Worm (Caenorhabditis elegans): ENCODE data around the gene lido-6.

DNA sequence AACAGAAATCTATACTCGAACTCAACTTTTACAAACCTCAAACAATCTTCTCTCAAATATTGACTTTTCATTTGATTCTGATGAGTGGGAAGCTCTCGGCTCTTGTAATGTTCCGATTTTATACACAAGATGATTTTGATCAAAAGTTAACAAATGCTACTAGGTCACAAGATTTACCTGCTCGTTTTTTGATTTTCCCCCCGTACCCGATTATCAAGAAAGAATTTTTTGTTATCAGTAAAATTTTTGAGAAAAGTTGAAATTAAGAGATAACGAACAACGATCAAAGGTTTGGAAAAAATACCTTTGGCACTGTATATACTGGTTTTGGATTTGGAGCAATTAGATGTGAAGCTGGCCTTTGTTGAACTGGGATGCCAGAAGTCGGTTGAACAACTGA is 50.2 kb downstream of the lido-6 start:
- TF ChIP-seq ceh-28 (tag; optimal IDR thresholded peaks at IDR 0.05) (no peak), ztf-11 (tag; optimal IDR thresholded peaks at IDR 0.05) (no peak), lin-13 (GFP tag; optimal IDR thresholded peaks at IDR 0.05) (no peak), ceh-82 (tag; optimal IDR thresholded peaks at IDR 0.05) (no peak), T20F7.1 (GFP tag; optimal IDR thresholded peaks at IDR 0.05) (no peak), jun-1 (tag; optimal IDR thresholded peaks at IDR 0.05) (no peak), arid-1 (GFP tag; conservative IDR thresholded peaks at IDR 0.05) (no peak), madf-9 (GFP tag; conservative IDR thresholded peaks at IDR 0.05) (no peak), aly-2 (tag; optimal IDR thresholded peaks at IDR 0.05) (no peak), zfp-2 (tag; optimal IDR thresholded peaks at IDR 0.05) (no peak), Y105C5A.15 (GFP tag; IDR thresholded peaks at IDR 0.05) (no peak)
